Fruit fly (Drosophila melanogaster) whole organism, embryonic: ENCODE data around the gene sdt.

Experiments used
- Abd-B ChIP-seq: fragments of 200-800 bp; sonication (Bioruptor generic); optimal IDR thresholded peaks from 2 replicates; lab custom pipeline; 2018; ENCODE audit warnings: missing biosample characterization, mild to moderate bottlenecking, missing genetic modification characterization, moderate library complexity
- CG10321 ChIP-seq: fragments of 200-800 bp; sonication (Bioruptor generic); IDR thresholded peaks from 2 replicates; pipeline ENCODE4 v1.3.6; 2022; ENCODE audit warnings: missing biosample characterization, missing genetic modification characterization
- CG10431 ChIP-seq: fragments of 200-800 bp; sonication (Bioruptor generic); optimal IDR thresholded peaks from 3 replicates; lab custom pipeline; 2018; ENCODE audit warnings: missing biosample characterization, mild to moderate bottlenecking, missing genetic modification characterization
- CG13287 ChIP-seq: fragments of 200-800 bp; sonication (Bioruptor generic); IDR thresholded peaks from 2 replicates; pipeline ENCODE4 v1.3.6; 2022; ENCODE audit warnings: missing biosample characterization, missing genetic modification characterization; ENCODE audit not compliant: partially characterized antibody
- CG17912 ChIP-seq: fragments of 200-800 bp; sonication (Bioruptor generic); optimal IDR thresholded peaks from 2 replicates; lab custom pipeline; 2018; ENCODE audit warnings: missing biosample characterization, mild to moderate bottlenecking, missing genetic modification characterization
- CG2116 ChIP-seq: fragments of 200-800 bp; sonication (Bioruptor generic); optimal IDR thresholded peaks from 3 replicates; lab custom pipeline; 2018; ENCODE audit warnings: missing biosample characterization, mild to moderate bottlenecking, missing genetic modification characterization
- CG31365 ChIP-seq: fragments of 200-800 bp; sonication (Bioruptor generic); optimal IDR thresholded peaks from 2 replicates; lab custom pipeline; 2018; ENCODE audit warnings: missing biosample characterization, mild to moderate bottlenecking, missing genetic modification characterization
- CG31388 ChIP-seq: fragments of 200-800 bp; sonication (Bioruptor generic); optimal IDR thresholded peaks from 2 replicates; lab custom pipeline; 2016; ENCODE audit warnings: missing biosample characterization, missing genetic modification characterization
- CG43689 ChIP-seq: fragments of 200-800 bp; sonication (Bioruptor generic); IDR thresholded peaks from 2 replicates; pipeline ENCODE4 v1.3.6; 2022; ENCODE audit warnings: missing biosample characterization, missing genetic modification characterization
- CG6765 ChIP-seq: fragments of 200-800 bp; sonication (Bioruptor generic); optimal IDR thresholded peaks from 3 replicates; lab custom pipeline; 2017; ENCODE audit warnings: missing biosample characterization, mild to moderate bottlenecking, missing genetic modification characterization
- CG7372 ChIP-seq: fragments of 200-800 bp; sonication (Bioruptor generic); IDR thresholded peaks from 2 replicates; pipeline ENCODE4 v1.3.6; 2022; ENCODE audit warnings: missing biosample characterization, missing genetic modification characterization
- CG8765 ChIP-seq: fragments of 200-800 bp; sonication (Bioruptor generic); IDR thresholded peaks from 2 replicates; pipeline ENCODE4 v1.3.6; 2022; ENCODE audit warnings: missing biosample characterization, missing genetic modification characterization
- Camta ChIP-seq: fragments of 200-800 bp; sonication (Bioruptor generic); optimal IDR thresholded peaks from 2 replicates; lab custom pipeline; 2016; ENCODE audit warnings: missing biosample characterization, missing genetic modification characterization
- CoRest ChIP-seq: fragments of 200-800 bp; sonication (Bioruptor generic); optimal IDR thresholded peaks from 3 replicates; lab custom pipeline; 2018; ENCODE audit warnings: missing biosample characterization, mild to moderate bottlenecking, missing genetic modification characterization, moderate library complexity
- Dad ChIP-seq: fragments of 200-800 bp; sonication (Bioruptor generic); optimal IDR thresholded peaks from 3 replicates; lab custom pipeline; 2016; ENCODE audit warnings: missing biosample characterization, missing genetic modification characterization
- Dek ChIP-seq: fragments of 200-800 bp; sonication (Bioruptor generic); optimal IDR thresholded peaks from 3 replicates; lab custom pipeline; 2019; ENCODE audit warnings: missing biosample characterization, mild to moderate bottlenecking, missing genetic modification characterization, moderate library complexity
- Dll ChIP-seq: fragments of 200-800 bp; sonication (Bioruptor generic); IDR thresholded peaks from 4 replicates; pipeline ENCODE4 v1.3.6; 2022; ENCODE audit warnings: missing biosample characterization, missing genetic modification characterization; ENCODE audit not compliant: partially characterized antibody
- Doc2 ChIP-seq: fragments of 200-800 bp; sonication (Bioruptor generic); IDR thresholded peaks from 2 replicates; pipeline ENCODE4 v1.3.6; 2022; ENCODE audit warnings: missing biosample characterization, missing genetic modification characterization
- Gug ChIP-seq: fragments of 200-800 bp; sonication (Bioruptor generic); IDR thresholded peaks from 4 replicates; pipeline ENCODE4 v1.3.6; 2022; ENCODE audit warnings: missing biosample characterization, missing genetic modification characterization
- HLH3B ChIP-seq: fragments of 200-800 bp; sonication (Bioruptor generic); IDR thresholded peaks from 2 replicates; pipeline ENCODE4 v1.3.6; 2022; ENCODE audit warnings: missing biosample characterization, missing genetic modification characterization
- Hr51 ChIP-seq, 2 experiments: fragments of 200-800 bp; sonication (Bioruptor generic); optimal IDR thresholded peaks; 2 replicates in 1 of 2; 3 replicates in 1 of 2; lab custom pipeline; 2016 to 2018; ENCODE audit warnings: missing biosample characterization in 2 of 2, missing genetic modification characterization in 2 of 2, mild to moderate bottlenecking in 1 of 2, moderate library complexity in 1 of 2
- Jarid2 ChIP-seq: fragments of 200-800 bp; sonication (Bioruptor generic); optimal IDR thresholded peaks from 3 replicates; lab custom pipeline; 2017; ENCODE audit warnings: mild to moderate bottlenecking, missing biosample characterization, missing genetic modification reagents, missing genetic modification characterization
- NK7.1 ChIP-seq: fragments of 200-800 bp; sonication (Bioruptor generic); optimal IDR thresholded peaks from 3 replicates; lab custom pipeline; 2016; ENCODE audit warnings: missing biosample characterization, missing genetic modification characterization
- Oaz ChIP-seq: fragments of 200-800 bp; sonication (Bioruptor generic); IDR thresholded peaks from 2 replicates; pipeline ENCODE4 v1.3.6; 2022; ENCODE audit warnings: missing biosample characterization, missing genetic modification characterization
- Pdp1 ChIP-seq, 2 experiments: fragments of 200-800 bp; sonication (Bioruptor generic); optimal IDR thresholded peaks; 3 replicates each; lab custom pipeline; 2016; ENCODE audit warnings: missing biosample characterization in 2 of 2, missing genetic modification characterization in 2 of 2, mild to moderate bottlenecking in 1 of 2, moderate library complexity in 1 of 2
- Scr ChIP-seq: fragments of 200-800 bp; sonication (Bioruptor generic); IDR thresholded peaks from 2 replicates; pipeline ENCODE4 v1.3.6; 2022; ENCODE audit warnings: missing biosample characterization, missing genetic modification characterization; ENCODE audit not compliant: partially characterized antibody
- Spps ChIP-seq: fragments of 200-800 bp; sonication (Bioruptor generic); optimal IDR thresholded peaks from 2 replicates; lab custom pipeline; 2018; ENCODE audit warnings: missing biosample characterization, mild to moderate bottlenecking, missing genetic modification characterization
- aop ChIP-seq: fragments of 200-800 bp; sonication (Bioruptor generic); IDR thresholded peaks from 2 replicates; pipeline ENCODE4 v1.3.6; 2022; ENCODE audit warnings: missing biosample characterization, missing genetic modification characterization
- caup ChIP-seq: fragments of 200-800 bp; sonication (Bioruptor generic); optimal IDR thresholded peaks from 3 replicates; lab custom pipeline; 2017; ENCODE audit warnings: missing biosample characterization, mild to moderate bottlenecking, missing genetic modification characterization, moderate library complexity; ENCODE audit not compliant: severe bottlenecking
- cwo ChIP-seq: fragments of 200-800 bp; sonication (Bioruptor generic); optimal IDR thresholded peaks from 3 replicates; lab custom pipeline; 2017; ENCODE audit warnings: missing biosample characterization, missing genetic modification characterization, mild to moderate bottlenecking, moderate library complexity, missing genetic modification reagents
- dan ChIP-seq: fragments of 200-800 bp; sonication (Bioruptor generic); IDR thresholded peaks from 2 replicates; pipeline ENCODE4 v1.3.6; 2022; ENCODE audit warnings: missing biosample characterization, missing genetic modification characterization
- dimm ChIP-seq: fragments of 200-800 bp; sonication (Bioruptor generic); IDR thresholded peaks from 2 replicates; pipeline ENCODE4 v1.3.6; 2022; ENCODE audit warnings: missing biosample characterization, missing genetic modification characterization
- dpn ChIP-seq, 2 experiments: fragments of 200-800 bp; sonication (Bioruptor generic); optimal IDR thresholded peaks; 3 replicates each; lab custom pipeline; 2016; ENCODE audit warnings: missing biosample characterization in 2 of 2, missing genetic modification characterization in 2 of 2
- gem ChIP-seq: fragments of 200-800 bp; sonication (Bioruptor generic); optimal IDR thresholded peaks from 2 replicates; lab custom pipeline; 2019; ENCODE audit warnings: missing biosample characterization, mild to moderate bottlenecking, missing genetic modification characterization, moderate library complexity
- gsb ChIP-seq: fragments of 200-800 bp; sonication (Bioruptor generic); IDR thresholded peaks from 2 replicates; pipeline ENCODE4 v1.3.6; 2022; ENCODE audit warnings: missing biosample characterization, missing genetic modification characterization
- hbn ChIP-seq: fragments of 200-800 bp; sonication (Bioruptor generic); IDR thresholded peaks from 2 replicates; pipeline ENCODE4 v1.3.6; 2022; ENCODE audit warnings: missing biosample characterization, missing genetic modification characterization; ENCODE audit not compliant: partially characterized antibody
- inv ChIP-seq: fragments of 200-800 bp; sonication (Bioruptor generic); IDR thresholded peaks from 2 replicates; pipeline ENCODE4 v1.3.6; 2022; ENCODE audit warnings: missing biosample characterization, missing genetic modification characterization; ENCODE audit not compliant: partially characterized antibody
- kay ChIP-seq: fragments of 200-800 bp; sonication (Bioruptor generic); optimal IDR thresholded peaks from 2 replicates; lab custom pipeline; 2016; ENCODE audit warnings: missing biosample characterization, missing genetic modification characterization
- lab ChIP-seq: fragments of 200-800 bp; sonication (Bioruptor generic); optimal IDR thresholded peaks from 3 replicates; lab custom pipeline; 2017; ENCODE audit warnings: missing biosample characterization, missing genetic modification characterization, mild to moderate bottlenecking, moderate library complexity, missing genetic modification reagents
- mld ChIP-seq: fragments of 200-800 bp; sonication (Bioruptor generic); IDR thresholded peaks from 3 replicates; pipeline ENCODE4 v1.3.6; 2022; ENCODE audit warnings: missing biosample characterization, missing genetic modification characterization; ENCODE audit not compliant: partially characterized antibody
- odd ChIP-seq: fragments of 200-800 bp; sonication (Bioruptor generic); optimal IDR thresholded peaks from 2 replicates; lab custom pipeline; 2017; ENCODE audit warnings: missing biosample characterization, mild to moderate bottlenecking, missing genetic modification characterization
- org-1 ChIP-seq: fragments of 200-800 bp; sonication (Bioruptor generic); optimal IDR thresholded peaks from 2 replicates; lab custom pipeline; 2017; ENCODE audit warnings: missing biosample characterization, missing genetic modification characterization
- pnt ChIP-seq: fragments of 200-800 bp; sonication (Bioruptor generic); optimal IDR thresholded peaks from 3 replicates; lab custom pipeline; 2016; ENCODE audit warnings: missing biosample characterization, missing genetic modification characterization
- pros ChIP-seq: fragments of 200-800 bp; sonication (Bioruptor generic); optimal IDR thresholded peaks from 3 replicates; lab custom pipeline; 2019; ENCODE audit warnings: missing biosample characterization, mild to moderate bottlenecking, missing genetic modification characterization, moderate library complexity
- slbo ChIP-seq: fragments of 200-800 bp; sonication (Bioruptor generic); IDR thresholded peaks from 2 replicates; pipeline ENCODE4 v1.3.6; 2022; ENCODE audit warnings: missing biosample characterization, missing genetic modification characterization
- sna ChIP-seq: fragments of 200-800 bp; sonication (Bioruptor generic); IDR thresholded peaks from 2 replicates; pipeline ENCODE4 v1.3.6; 2022; ENCODE audit warnings: missing biosample characterization, missing genetic modification characterization; ENCODE audit not compliant: partially characterized antibody
- sr ChIP-seq: fragments of 200-800 bp; sonication (Bioruptor generic); IDR thresholded peaks from 3 replicates; pipeline ENCODE4 v1.3.6; 2022; ENCODE audit warnings: missing biosample characterization, missing genetic modification characterization
- tll ChIP-seq, 2 experiments: fragments of 200-800 bp in 1 of 2; fragments of >200 bp in 1 of 2; sonication (Bioruptor generic) in 1 of 2; optimal IDR thresholded peaks; 2 replicates each; lab custom pipeline; 2017 to 2019; ENCODE audit warnings: missing biosample characterization in 2 of 2, missing genetic modification characterization in 2 of 2, mild to moderate bottlenecking in 1 of 2, moderate library complexity in 1 of 2
- vfl ChIP-seq: fragments of 200-800 bp; sonication (Bioruptor generic); optimal IDR thresholded peaks from 2 replicates; lab custom pipeline; 2016; ENCODE audit warnings: missing biosample characterization, missing genetic modification characterization
- yki ChIP-seq: fragments of >200 bp; optimal IDR thresholded peaks from 3 replicates; lab custom pipeline; 2018
- z ChIP-seq: fragments of 200-800 bp; sonication (Bioruptor generic); IDR thresholded peaks from 3 replicates; pipeline ENCODE4 v1.3.6; 2022; ENCODE audit warnings: missing biosample characterization, missing genetic modification characterization

sdt gene

DNA sequence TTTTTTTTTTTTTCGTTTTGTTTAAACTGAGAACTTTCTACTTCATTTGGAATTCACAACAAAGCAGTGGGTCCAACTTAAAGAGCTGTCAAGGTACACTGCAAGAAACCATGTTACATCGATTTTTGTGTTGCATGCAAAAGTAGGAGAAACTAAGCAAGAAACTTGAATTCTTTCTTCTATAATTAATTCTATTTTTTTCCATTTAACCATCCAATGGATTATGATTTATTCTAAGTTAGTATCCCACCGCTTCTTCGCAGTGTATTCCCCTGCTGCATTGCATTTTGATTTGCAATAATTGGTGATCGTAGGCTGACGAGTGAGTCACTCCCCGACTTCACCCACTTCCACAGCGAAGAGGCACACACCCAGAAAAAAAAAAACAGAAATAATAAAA lies 81.5 kb downstream of the sdt start (continued):
- no peak for TF ChIP-seq aop
- TF ChIP-seq gem (tag; lab: Kevin White, UChicago), result peak; percentile 62
- TF ChIP-seq sna (GFP tag; lab: Robert Waterston, UW), result no peak
- TF ChIP-seq CG10321 (GFP tag; lab: Robert Waterston, UW), result no peak
- no peak for TF ChIP-seq dan
- no peak for TF ChIP-seq odd (GFP tag; lab: Kevin White, UChicago)
- TF ChIP-seq CG31388, result no peak
- TF ChIP-seq CG10431 (GFP tag; lab: Kevin White, UChicago), result no peak
- TF ChIP-seq CG43689, result no peak
- TF ChIP-seq gsb (GFP tag; lab: Robert Waterston, UW), result no peak
- no peak for TF ChIP-seq CG6765 (GFP tag; lab: Kevin White, UChicago)
- TF ChIP-seq mld (GFP tag; lab: Robert Waterston, UW), result no peak
- TF ChIP-seq Doc2 (GFP tag; lab: Robert Waterston, UW), result no peak
- no peak for TF ChIP-seq lab (GFP tag; lab: Kevin White, UChicago)
- no peak for TF ChIP-seq Camta (GFP tag; lab: Kevin White, UChicago)
- no peak for TF ChIP-seq Dad (GFP tag; lab: Kevin White, UChicago)
- TF ChIP-seq z, result no peak
- TF ChIP-seq Dek (tag; lab: Kevin White, UChicago), result no peak
- TF ChIP-seq sr (GFP tag; lab: Robert Waterston, UW), result no peak
- TF ChIP-seq Spps (tag; lab: Kevin White, UChicago), result no peak
- no peak for TF ChIP-seq pnt
- TF ChIP-seq hbn (GFP tag; lab: Robert Waterston, UW), result no peak
- no peak for TF ChIP-seq org-1 (GFP tag; lab: Kevin White, UChicago)
- no peak for TF ChIP-seq Jarid2 (GFP tag; lab: Kevin White, UChicago)
- TF ChIP-seq CG2116 (GFP tag; lab: Kevin White, UChicago), result no peak
- no peak for TF ChIP-seq yki (lab: Kevin White, UChicago)
- no peak for TF ChIP-seq inv (GFP tag; lab: Robert Waterston, UW)
- peak; percentile 16 for TF ChIP-seq Abd-B
- no peak for TF ChIP-seq Dll (GFP tag; lab: Robert Waterston, UW)
- no peak for TF ChIP-seq CG31365 (tag; lab: Kevin White, UChicago)
- no peak for TF ChIP-seq HLH3B
- no peak for TF ChIP-seq CG13287 (GFP tag; lab: Robert Waterston, UW)
- no peak for TF ChIP-seq Oaz
- TF ChIP-seq CG7372, result no peak
- no peak for TF ChIP-seq vfl (GFP tag; lab: Kevin White, UChicago)
- TF ChIP-seq Gug (GFP tag; lab: Robert Waterston, UW), result no peak
- TF ChIP-seq kay (GFP tag; lab: Kevin White, UChicago), result no peak
- TF ChIP-seq CoRest (tag; lab: Kevin White, UChicago), result peak; percentile 8
- TF ChIP-seq Pdp1 (GFP tag; optimal IDR thresholded peaks at IDR 0.05; lab: Kevin White, UChicago), result no peak
- TF ChIP-seq NK7.1 (GFP tag; lab: Kevin White, UChicago), result no peak
- TF ChIP-seq pros, result no peak
- no peak for TF ChIP-seq cwo (GFP tag; lab: Kevin White, UChicago)
- no peak for TF ChIP-seq CG8765
- no peak for TF ChIP-seq CG17912 (GFP tag; lab: Kevin White, UChicago)
- no peak for TF ChIP-seq dimm (GFP tag; lab: Robert Waterston, UW)
- no peak for TF ChIP-seq caup (GFP tag; lab: Kevin White, UChicago)
- no peak for TF ChIP-seq tll (GFP tag; optimal IDR thresholded peaks at IDR 0.05; lab: Kevin White, UChicago)
- TF ChIP-seq Hr51 (GFP tag; optimal IDR thresholded peaks at IDR 0.05; lab: Kevin White, UChicago), result no peak
- TF ChIP-seq dpn (GFP tag; optimal IDR thresholded peaks at IDR 0.05; lab: Kevin White, UChicago), result peak in 1 of 2 experiments; percentile 28
- TF ChIP-seq Scr (GFP tag; lab: Robert Waterston, UW), result no peak
- TF ChIP-seq slbo (GFP tag; lab: Robert Waterston, UW), result no peak
